Worm (Caenorhabditis elegans): ENCODE results near the gene ech-4.

- no peak for TF ChIP-seq ama-1 (optimal IDR thresholded peaks at IDR 0.05)
- no peak for TF ChIP-seq flt-1 (GFP tag; IDR thresholded peaks at IDR 0.05)
- no peak for TF ChIP-seq F13C5.2 (tag; optimal IDR thresholded peaks at IDR 0.05)
- TF ChIP-seq tbx-11 (GFP tag; IDR thresholded peaks at IDR 0.05), result no peak
- TF ChIP-seq sea-1 (GFP tag; conservative IDR thresholded peaks at IDR 0.05), result no peak
- TF ChIP-seq tbx-37 (GFP tag; conservative IDR thresholded peaks at IDR 0.05), result no peak
- TF ChIP-seq hmg-4 (GFP tag; optimal IDR thresholded peaks at IDR 0.05), result no peak
- no peak for TF ChIP-seq hnd-1 (tag; optimal IDR thresholded peaks at IDR 0.05)
- no peak for TF ChIP-seq ceh-13 (GFP tag; optimal IDR thresholded peaks at IDR 0.05)
- TF ChIP-seq ceh-36 (tag; optimal IDR thresholded peaks at IDR 0.05), result no peak
- TF ChIP-seq aly-1 (tag; optimal IDR thresholded peaks at IDR 0.05), result no peak
- TF ChIP-seq ets-7 (tag; optimal IDR thresholded peaks at IDR 0.05), result no peak
Observed at ce11 chrII:10859359-10859758, 38.5 kb downstream of the ech-4 start.
